Worm (Caenorhabditis elegans) whole organism, L1 larva: ENCODE measurements around the gene B0495.7.

ENCODE experiments used
- ama-1 ChIP-seq: fragments of 150-350 bp; optimal IDR thresholded peaks from 2 replicates; lab custom pipeline; 2014
- ces-1 ChIP-seq: fragments of 150-350 bp; optimal IDR thresholded peaks from 2 replicates; lab custom pipeline; 2014; ENCODE audit warnings: missing biosample characterization, missing genetic modification reagents, missing genetic modification characterization
- fkh-10 ChIP-seq: sonication (generic microtip); optimal IDR thresholded peaks from 2 replicates; lab custom pipeline; 2017; ENCODE audit warnings: missing biosample characterization, missing genetic modification reagents, missing genetic modification characterization
- mab-9 ChIP-seq: fragments of 200-800 bp; sonication (Bioruptor generic); IDR thresholded peaks from 2 replicates; pipeline ENCODE4 v1.3.6; 2022; ENCODE audit warnings: missing genetic modification reagents, missing genetic modification characterization, missing compliant biosample characterization
- nhr-12 ChIP-seq: sonication (generic microtip); optimal IDR thresholded peaks from 2 replicates; lab custom pipeline; 2017; ENCODE audit warnings: missing biosample characterization, missing genetic modification characterization
- nhr-237 ChIP-seq: fragments of 150-350 bp; optimal IDR thresholded peaks from 2 replicates; lab custom pipeline; 2014; ENCODE audit warnings: missing biosample characterization, missing genetic modification characterization
- pqm-1 ChIP-seq: sonication (generic microtip); optimal IDR thresholded peaks from 3 replicates; lab custom pipeline; 2017; ENCODE audit warnings: missing biosample characterization, missing genetic modification characterization
- sptf-1 ChIP-seq: fragments of 150-350 bp; optimal IDR thresholded peaks from 2 replicates; lab custom pipeline; 2014; ENCODE audit warnings: missing biosample characterization, missing genetic modification characterization
- ztf-11 ChIP-seq, 2 experiments: sonication (generic microtip); optimal IDR thresholded peaks; 2 replicates each; lab custom pipeline; 2016 to 2017; ENCODE audit warnings: missing genetic modification characterization in 2 of 2, missing biosample characterization in 1 of 2, missing compliant biosample characterization in 1 of 2

- TF ChIP-seq pqm-1 (tag; lab: Kevin White, UChicago) (no peak), fkh-10 (GFP tag; lab: Kevin White, UChicago) (peak; percentile 89), ama-1 (lab: Kevin White, UChicago) (no peak), sptf-1 (no peak), ztf-11 (tag; optimal IDR thresholded peaks at IDR 0.05; lab: Kevin White, UChicago) (no peak), nhr-12 (no peak), ces-1 (no peak), mab-9 (no peak), nhr-237 (tag; lab: Kevin White, UChicago) (no peak)
Measured at ce11 chrII:7716112-7716511, 11.1 kb upstream of the B0495.7 start.
